Worm (Caenorhabditis elegans): ENCODE measurements around the gene prp-40.

prp-40 gene

ce11 chrIII:9497412-9497811 is 24.5 kb upstream of the prp-40 start:
- TF ChIP-seq nhr-27 (tag; optimal IDR thresholded peaks at IDR 0.05) (no peak), die-1 (tag; optimal IDR thresholded peaks at IDR 0.05) (no peak), sdz-38 (tag; optimal IDR thresholded peaks at IDR 0.05) (no peak), madf-3 (GFP tag; IDR thresholded peaks at IDR 0.05) (no peak), T26A5.8 (tag; optimal IDR thresholded peaks at IDR 0.05) (no peak), pha-4 (tag; optimal IDR thresholded peaks at IDR 0.05) (no peak), unc-62 (GFP tag; optimal IDR thresholded peaks at IDR 0.05) (no peak), B0261.1 (tag; optimal IDR thresholded peaks at IDR 0.05) (no peak), ztf-28 (GFP tag; IDR thresholded peaks at IDR 0.05) (no peak), ztf-26 (tag; optimal IDR thresholded peaks at IDR 0.05) (no peak), aptf-3 (GFP tag; IDR thresholded peaks at IDR 0.05) (no peak), F22D6.2 (tag; optimal IDR thresholded peaks at IDR 0.05) (no peak), attf-6 (GFP tag; IDR thresholded peaks at IDR 0.05) (no peak), dpl-1 (GFP tag; optimal IDR thresholded peaks at IDR 0.05) (no peak), F55B11.4 (tag; optimal IDR thresholded peaks at IDR 0.05; ENCODE audit: borderline replicate concordance, insufficient read depth) (no peak), lag-1 (GFP tag; IDR thresholded peaks at IDR 0.05) (no peak), egl-18 (GFP tag; IDR thresholded peaks at IDR 0.05) (no peak), lsy-27 (tag; optimal IDR thresholded peaks at IDR 0.05; ENCODE audit: borderline replicate concordance, insufficient read depth) (no peak)

- TF ChIP-seq repo-1 (tag; optimal IDR thresholded peaks at IDR 0.05), result no peak
- no peak for TF ChIP-seq mes-4 (tag; optimal IDR thresholded peaks at IDR 0.05)
- peak; percentile 12 for TF ChIP-seq attf-5 (GFP tag; optimal IDR thresholded peaks at IDR 0.05)
- TF ChIP-seq pbrm-1 (GFP tag; IDR thresholded peaks at IDR 0.05), result no peak
- TF ChIP-seq F10E7.11 (tag; optimal IDR thresholded peaks at IDR 0.05), result no peak
- peak; percentile 47 for TF ChIP-seq nhr-80 (tag; optimal IDR thresholded peaks at IDR 0.05)
- TF ChIP-seq hmg-1.2 (GFP tag; IDR thresholded peaks at IDR 0.05), result peak; percentile 45; the same call in 1 of the 2 replicates
- TF ChIP-seq cebp-1 (GFP tag; IDR thresholded peaks at IDR 0.05), result no peak
- TF ChIP-seq cebp-1 (tag; optimal IDR thresholded peaks at IDR 0.05), result peak; percentile 25
- no peak for TF ChIP-seq ceh-27 (GFP tag; optimal IDR thresholded peaks at IDR 0.05)
Observed at ce11 chrIII:9500267-9500666, 21.6 kb upstream of the prp-40 start, which contains the start of gene sod-4. sod-4 (minus strand) TSS chrIII:9500375.

DNA sequence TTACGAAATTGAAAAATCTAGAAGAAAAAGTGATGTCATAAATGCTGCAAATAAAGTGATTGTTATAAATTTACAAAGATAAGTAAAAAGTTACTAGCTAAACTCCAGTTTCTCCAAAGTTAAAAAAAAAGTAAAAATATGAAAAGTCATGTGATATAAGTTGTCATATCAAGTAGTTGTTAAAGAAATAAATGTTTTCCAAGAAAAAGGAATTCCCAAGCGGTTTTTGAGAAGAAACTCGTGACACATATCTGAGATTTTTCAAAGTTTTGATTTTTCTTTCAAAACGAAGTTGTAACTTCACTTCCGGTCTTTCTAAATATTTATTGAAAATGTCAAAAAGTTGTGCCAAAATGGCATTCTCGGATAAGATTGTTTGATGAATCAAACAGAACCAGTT is 20.8 kb upstream of the prp-40 start:
- TF ChIP-seq cebp-1 (GFP tag; IDR thresholded peaks at IDR 0.05) (no peak), cebp-1 (tag; optimal IDR thresholded peaks at IDR 0.05) (peak; percentile 26), egl-18 (GFP tag; IDR thresholded peaks at IDR 0.05) (no peak)

DNA sequence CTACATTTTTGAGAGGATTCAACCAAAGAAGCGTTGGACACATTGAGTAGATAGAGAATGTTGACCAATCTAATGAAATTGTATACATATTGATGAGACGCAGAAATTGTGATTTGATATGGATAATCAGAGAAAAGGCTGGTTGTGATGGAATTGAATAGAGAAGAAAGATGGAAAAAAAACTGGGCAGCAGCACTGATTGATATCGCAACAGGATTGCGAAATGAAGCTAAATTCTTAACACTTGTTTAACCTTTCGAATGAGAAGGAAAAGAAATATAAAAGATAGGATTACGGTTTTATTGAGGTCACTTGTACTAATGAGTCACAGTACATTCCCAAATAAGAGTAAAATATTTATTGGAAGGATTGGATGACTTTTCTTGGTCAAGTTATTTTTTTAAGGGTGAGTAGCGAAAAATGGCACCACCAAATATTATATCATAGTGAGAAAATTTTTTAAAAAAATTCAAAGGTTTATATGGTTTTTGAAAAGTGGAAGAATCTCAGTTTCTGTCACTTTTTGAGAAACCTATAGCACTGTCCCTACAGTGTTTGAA is 19.6 kb upstream of the prp-40 start:
- TF ChIP-seq dpff-1 (tag; optimal IDR thresholded peaks at IDR 0.05), result no peak
- peak; percentile 49; the same call in 1 of the 2 replicates for TF ChIP-seq cebp-1 (GFP tag; IDR thresholded peaks at IDR 0.05)
- peak; percentile 88 for TF ChIP-seq cebp-1 (tag; optimal IDR thresholded peaks at IDR 0.05)

DNA sequence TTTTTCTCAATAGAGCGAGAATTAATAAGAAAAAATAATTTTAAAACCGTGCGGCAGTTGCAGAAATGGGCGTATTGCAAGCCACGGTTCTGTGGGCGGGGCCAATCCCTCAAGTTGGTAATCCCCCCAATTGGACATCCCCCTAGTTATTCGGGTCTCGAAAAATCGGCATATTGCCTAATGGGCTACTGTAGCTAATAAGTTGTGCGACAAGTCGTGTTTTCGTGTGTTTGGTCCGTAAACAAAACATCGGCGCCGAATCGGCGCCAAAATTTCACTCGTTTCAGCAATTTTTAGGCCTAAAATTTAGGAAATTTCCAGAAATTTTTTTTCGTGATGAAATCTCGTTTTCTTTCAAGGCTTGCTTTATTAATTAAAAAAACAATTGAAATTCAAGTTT is 17.5 kb upstream of the prp-40 start:
- TF ChIP-seq F49E8.2 (tag; optimal IDR thresholded peaks at IDR 0.05; ENCODE audit: insufficient read depth) (no peak), lin-40 (tag; optimal IDR thresholded peaks at IDR 0.05) (no peak), bed-1 (GFP tag; IDR thresholded peaks at IDR 0.05) (no peak), F10E7.11 (tag; optimal IDR thresholded peaks at IDR 0.05) (no peak), lsl-1 (GFP tag; optimal IDR thresholded peaks at IDR 0.05) (peak; percentile 89), snpc-3.4 (tag; optimal IDR thresholded peaks at IDR 0.05) (peak; percentile 35), ekl-4 (GFP tag; IDR thresholded peaks at IDR 0.05) (0 out of 2 replicates have a peak, but pooled peaks have one; percentile 20), chd-7 (tag; optimal IDR thresholded peaks at IDR 0.05) (no peak), rpc-1 (optimal IDR thresholded peaks at IDR 0.05) (no peak), rpc-1 (tag; optimal IDR thresholded peaks at IDR 0.05) (no peak), aptf-3 (GFP tag; IDR thresholded peaks at IDR 0.05) (no peak), lin-54 (GFP tag; optimal IDR thresholded peaks at IDR 0.05) (peak; percentile 25), snpc-1.1 (tag; optimal IDR thresholded peaks at IDR 0.05; ENCODE audit: insufficient read depth) (no peak), Y53G8AR.9 (GFP tag; conservative IDR thresholded peaks at IDR 0.05) (no peak; the same call in 1 of the 2 replicates), ceh-79 (tag; optimal IDR thresholded peaks at IDR 0.05) (no peak), ztf-22 (GFP tag; optimal IDR thresholded peaks at IDR 0.05) (no peak)

Measured in whole organism, young adult.